Fruit fly (Drosophila melanogaster) whole organism, embryonic: ENCODE data around the gene Osi17.
A peak's percentile ranks its signal among the peaks of the same experiment; 100 is the strongest.

Source experiments
- ATbp ChIP-seq: fragments of 200-800 bp; sonication (Bioruptor generic); optimal IDR thresholded peaks from 2 replicates; lab custom pipeline; 2017; ENCODE audit warnings: missing biosample characterization, mild to moderate bottlenecking, missing genetic modification characterization, missing genetic modification reagents
- C15 ChIP-seq: fragments of 200-800 bp; sonication (Bioruptor generic); IDR thresholded peaks from 3 replicates; pipeline ENCODE4 v1.3.6; 2022; ENCODE audit warnings: missing biosample characterization, missing genetic modification characterization
- CG10267 ChIP-seq: fragments of 200-800 bp; sonication (Bioruptor generic); optimal IDR thresholded peaks from 2 replicates; lab custom pipeline; 2018; ENCODE audit warnings: missing biosample characterization, mild to moderate bottlenecking, missing genetic modification characterization, moderate library complexity
- CG10274 ChIP-seq: fragments of 200-800 bp; sonication (Bioruptor generic); optimal IDR thresholded peaks from 3 replicates; lab custom pipeline; 2017; ENCODE audit warnings: missing biosample characterization, mild to moderate bottlenecking, missing genetic modification characterization
- CG10462 ChIP-seq: fragments of 200-800 bp; sonication (Bioruptor generic); optimal IDR thresholded peaks from 2 replicates; lab custom pipeline; 2016; ENCODE audit warnings: missing biosample characterization, missing genetic modification characterization
- CG10979 ChIP-seq: fragments of 200-800 bp; sonication (Bioruptor generic); optimal IDR thresholded peaks from 2 replicates; lab custom pipeline; 2018; ENCODE audit warnings: missing biosample characterization, mild to moderate bottlenecking, missing genetic modification characterization, moderate library complexity
- CG12071 ChIP-seq: fragments of 200-800 bp; sonication (Bioruptor generic); optimal IDR thresholded peaks from 3 replicates; lab custom pipeline; 2018; ENCODE audit warnings: missing biosample characterization, mild to moderate bottlenecking, missing genetic modification characterization
- CG12155 ChIP-seq: fragments of 200-800 bp; sonication (Bioruptor generic); optimal IDR thresholded peaks from 3 replicates; lab custom pipeline; 2016; ENCODE audit warnings: missing biosample characterization, missing genetic modification characterization
- CG13287 ChIP-seq: fragments of 200-800 bp; sonication (Bioruptor generic); IDR thresholded peaks from 2 replicates; pipeline ENCODE4 v1.3.6; 2022; ENCODE audit warnings: missing biosample characterization, missing genetic modification characterization; ENCODE audit not compliant: partially characterized antibody
- CG13775 ChIP-seq: fragments of 200-800 bp; sonication (Bioruptor generic); optimal IDR thresholded peaks from 3 replicates; lab custom pipeline; 2017; ENCODE audit warnings: missing biosample characterization, mild to moderate bottlenecking, missing genetic modification characterization
- CG16815 ChIP-seq: fragments of 200-800 bp; sonication (Bioruptor generic); optimal IDR thresholded peaks from 3 replicates; lab custom pipeline; 2017; ENCODE audit warnings: missing biosample characterization, mild to moderate bottlenecking, missing genetic modification characterization
- CG2199 ChIP-seq: fragments of 200-800 bp; sonication (Bioruptor generic); IDR thresholded peaks from 3 replicates; pipeline ENCODE4 v1.3.6; 2022; ENCODE audit warnings: missing biosample characterization, missing genetic modification characterization
- CG30020 ChIP-seq: fragments of 200-800 bp; optimal IDR thresholded peaks from 2 replicates; lab custom pipeline; 2019; ENCODE audit warnings: missing biosample characterization, mild to moderate bottlenecking, missing genetic modification characterization, moderate library complexity
- CG3407 ChIP-seq: fragments of 200-800 bp; sonication (Bioruptor generic); optimal IDR thresholded peaks from 2 replicates; lab custom pipeline; 2018; ENCODE audit warnings: missing biosample characterization, mild to moderate bottlenecking, missing genetic modification characterization
- CG3726 ChIP-seq: fragments of 200-800 bp; sonication (Bioruptor generic); IDR thresholded peaks from 3 replicates; pipeline ENCODE4, ENCODE4 v1.3.6; 2022; ENCODE audit warnings: missing biosample characterization, missing genetic modification characterization
- CG3995 ChIP-seq: fragments of 200-800 bp; sonication (Bioruptor generic); optimal IDR thresholded peaks from 3 replicates; lab custom pipeline; 2016; ENCODE audit warnings: missing biosample characterization, missing genetic modification characterization
- CG4820 ChIP-seq: fragments of 200-800 bp; sonication (Bioruptor generic); optimal IDR thresholded peaks from 3 replicates; lab custom pipeline; 2016; ENCODE audit warnings: missing biosample characterization, missing genetic modification characterization
- CG8388 ChIP-seq: fragments of 200-800 bp; sonication (Bioruptor generic); optimal IDR thresholded peaks from 2 replicates; lab custom pipeline; 2019; ENCODE audit warnings: missing biosample characterization, mild to moderate bottlenecking, missing genetic modification characterization, moderate library complexity
- CG9215 ChIP-seq: fragments of 200-800 bp; sonication (Bioruptor generic); IDR thresholded peaks from 2 replicates; pipeline ENCODE4 v1.3.6; 2022; ENCODE audit warnings: missing biosample characterization, missing genetic modification characterization
- CG9437 ChIP-seq: fragments of 200-800 bp; sonication (Bioruptor generic); optimal IDR thresholded peaks from 2 replicates; lab custom pipeline; 2018; ENCODE audit warnings: missing biosample characterization, mild to moderate bottlenecking, missing genetic modification characterization
- CG9932 ChIP-seq: fragments of 200-800 bp; sonication (Bioruptor generic); IDR thresholded peaks from 2 replicates; pipeline ENCODE4 v1.3.6; 2022; ENCODE audit warnings: missing biosample characterization, missing genetic modification characterization
- Ets65A ChIP-seq: fragments of 200-800 bp; sonication (Bioruptor generic); peaks from one replicate; lab custom pipeline; 2016; ENCODE audit warnings: missing biosample characterization, missing genetic modification characterization
- Hsf ChIP-seq: fragments of 200-800 bp; sonication (Bioruptor generic); optimal IDR thresholded peaks from 3 replicates; lab custom pipeline; 2016; ENCODE audit warnings: missing biosample characterization, missing genetic modification characterization
- Optix ChIP-seq: fragments of 200-800 bp; sonication (Bioruptor generic); IDR thresholded peaks from 3 replicates; pipeline ENCODE4 v1.3.6; 2022; ENCODE audit warnings: missing biosample characterization, missing genetic modification characterization
- Pdp1 ChIP-seq, 2 experiments: fragments of 200-800 bp; sonication (Bioruptor generic); optimal IDR thresholded peaks; 3 replicates each; lab custom pipeline; 2016; ENCODE audit warnings: missing biosample characterization in 2 of 2, missing genetic modification characterization in 2 of 2, mild to moderate bottlenecking in 1 of 2, moderate library complexity in 1 of 2
- Ravus ChIP-seq: fragments of 200-800 bp; sonication (Bioruptor generic); IDR thresholded peaks from 2 replicates; pipeline ENCODE4 v1.3.6; 2022; ENCODE audit warnings: missing biosample characterization, missing genetic modification characterization
- Side ChIP-seq: fragments of 200-800 bp; sonication (Bioruptor generic); optimal IDR thresholded peaks from 2 replicates; lab custom pipeline; 2016; ENCODE audit warnings: missing biosample characterization, missing genetic modification characterization
- Sin3A ChIP-seq: fragments of >200 bp; optimal IDR thresholded peaks from 2 replicates; lab custom pipeline; 2018
- Six4 ChIP-seq: fragments of 200-800 bp; sonication (Bioruptor generic); optimal IDR thresholded peaks from 2 replicates; lab custom pipeline; 2016; ENCODE audit warnings: missing biosample characterization, missing genetic modification characterization
- Stat92E ChIP-seq, 3 experiments: fragments of >200 bp in 2 of 3; fragments of 200-800 bp in 1 of 3; sonication (Bioruptor generic) in 1 of 3; optimal IDR thresholded peaks; 2 replicates each; lab custom pipeline; 2017 to 2019; ENCODE audit warnings: missing biosample characterization in 3 of 3, missing genetic modification characterization in 3 of 3, mild to moderate bottlenecking in 1 of 3, moderate library complexity in 1 of 3
- ci ChIP-seq: fragments of 200-800 bp; sonication (Bioruptor generic); IDR thresholded peaks from 3 replicates; pipeline ENCODE4 v1.3.6; 2022; ENCODE audit warnings: missing biosample characterization, missing genetic modification characterization
- danr ChIP-seq: fragments of 200-800 bp; sonication (Bioruptor generic); IDR thresholded peaks from 2 replicates; pipeline ENCODE4 v1.3.6; 2022; ENCODE audit warnings: missing biosample characterization, missing genetic modification characterization
- eyg ChIP-seq: fragments of 200-800 bp; sonication (Bioruptor generic); optimal IDR thresholded peaks from 3 replicates; lab custom pipeline; 2016; ENCODE audit warnings: missing biosample characterization, missing genetic modification characterization
- kni ChIP-seq: fragments of 200-800 bp; sonication (Bioruptor generic); optimal IDR thresholded peaks from 3 replicates; lab custom pipeline; 2017; ENCODE audit warnings: mild to moderate bottlenecking, missing biosample characterization, missing genetic modification reagents, missing genetic modification characterization
- nmo ChIP-seq: fragments of 200-800 bp; sonication (Bioruptor generic); optimal IDR thresholded peaks from 2 replicates; lab custom pipeline; 2018; ENCODE audit warnings: missing biosample characterization, mild to moderate bottlenecking, missing genetic modification characterization, moderate library complexity
- pan ChIP-seq, 4 experiments: fragments of >200 bp in 3 of 4; fragments of 200-800 bp in 1 of 4; sonication (Bioruptor generic) in 1 of 4; optimal IDR thresholded peaks in 3 of 4; IDR thresholded peaks in 1 of 4; 2 replicates each; pipeline versions ENCODE4 v1.3.6 to Lab custom; 2017 to 2022; ENCODE audit warnings: missing biosample characterization in 2 of 4, missing genetic modification characterization in 2 of 4, mixed read lengths in 1 of 4
- phol ChIP-seq: fragments of 200-800 bp; sonication (Bioruptor generic); optimal IDR thresholded peaks from 3 replicates; lab custom pipeline; 2018; ENCODE audit warnings: missing biosample characterization, mild to moderate bottlenecking, missing genetic modification characterization, moderate library complexity
- sens ChIP-seq: fragments of 200-800 bp; sonication (Bioruptor generic); peaks from one replicate; lab custom pipeline; 2016; ENCODE audit warnings: missing biosample characterization, missing genetic modification characterization
- seq ChIP-seq: fragments of 200-800 bp; sonication (Bioruptor generic); IDR thresholded peaks from 2 replicates; pipeline ENCODE4 v1.3.6; 2022; ENCODE audit warnings: missing biosample characterization, missing genetic modification characterization
- sna ChIP-seq: fragments of 200-800 bp; sonication (Bioruptor generic); IDR thresholded peaks from 2 replicates; pipeline ENCODE4 v1.3.6; 2022; ENCODE audit warnings: missing biosample characterization, missing genetic modification characterization; ENCODE audit not compliant: partially characterized antibody
- stwl ChIP-seq: fragments of 200-800 bp; sonication (Bioruptor generic); optimal IDR thresholded peaks from 3 replicates; lab custom pipeline; 2018; ENCODE audit warnings: missing biosample characterization, mild to moderate bottlenecking, missing genetic modification characterization, moderate library complexity
- unc-4 ChIP-seq: fragments of 200-800 bp; sonication (Bioruptor generic); IDR thresholded peaks from 2 replicates; pipeline ENCODE4 v1.3.6; 2022; ENCODE audit warnings: missing biosample characterization, missing genetic modification characterization; ENCODE audit not compliant: partially characterized antibody
- yki ChIP-seq: fragments of >200 bp; optimal IDR thresholded peaks from 3 replicates; lab custom pipeline; 2018

Gene Osi17

DNA sequence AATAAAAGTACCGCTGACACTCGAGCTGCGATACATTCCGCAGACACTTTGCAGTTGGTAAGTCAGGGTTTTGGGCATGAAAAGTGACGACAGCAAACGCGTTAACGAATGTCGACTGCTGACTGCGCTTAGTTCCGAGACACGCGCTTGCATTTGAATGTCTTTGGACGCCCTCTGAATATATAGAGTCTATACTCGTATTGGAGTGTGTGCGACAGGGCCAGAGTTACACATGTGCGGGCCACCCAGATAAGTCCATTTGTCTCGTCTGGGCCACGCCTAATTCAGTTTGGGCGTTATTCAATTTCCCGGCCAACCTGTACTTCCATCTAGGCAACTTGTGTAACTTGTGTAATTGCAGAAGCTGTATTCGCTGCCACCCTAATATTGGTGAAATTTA, 21.3 kb upstream of the Osi17 start (continued):
- no peak for TF ChIP-seq Six4 (GFP tag; lab: Kevin White, UChicago)
- TF ChIP-seq CG16815 (GFP tag; lab: Kevin White, UChicago): no peak
- no peak for TF ChIP-seq CG8388 (GFP tag; lab: Kevin White, UChicago)
- peak in 1 of 2 experiments; percentile 24 for TF ChIP-seq Pdp1 (GFP tag; optimal IDR thresholded peaks at IDR 0.05; lab: Kevin White, UChicago)
- TF ChIP-seq CG2199 (GFP tag; lab: Robert Waterston, UW): 0 out of 3 replicates have a peak, but pooled peaks have one; percentile 52
- TF ChIP-seq CG9215 (GFP tag; lab: Robert Waterston, UW): no peak
- TF ChIP-seq CG4820 (GFP tag; lab: Kevin White, UChicago): no peak
- TF ChIP-seq sens (GFP tag; lab: Kevin White, UChicago): peak; percentile 43
- TF ChIP-seq CG3407 (GFP tag; lab: Kevin White, UChicago): no peak
- no peak for TF ChIP-seq CG13287 (GFP tag; lab: Robert Waterston, UW)
- TF ChIP-seq danr: no peak
- TF ChIP-seq CG3726 (GFP tag; lab: Robert Waterston, UW): no peak
- no peak for TF ChIP-seq Side (GFP tag; lab: Kevin White, UChicago)
- TF ChIP-seq CG10267 (tag; lab: Kevin White, UChicago): no peak
- no peak for TF ChIP-seq sna (GFP tag; lab: Robert Waterston, UW)
- TF ChIP-seq Stat92E (GFP tag; optimal IDR thresholded peaks at IDR 0.05; lab: Kevin White, UChicago): no peak
- TF ChIP-seq Hsf (GFP tag; lab: Kevin White, UChicago): no peak
- no peak for TF ChIP-seq eyg (GFP tag; lab: Kevin White, UChicago)
- TF ChIP-seq CG9437: no peak
- TF ChIP-seq Sin3A (lab: Kevin White, UChicago): no peak
- TF ChIP-seq ATbp (GFP tag; lab: Kevin White, UChicago): no peak
- TF ChIP-seq CG12155: no peak
- TF ChIP-seq CG10274 (GFP tag; lab: Kevin White, UChicago): no peak
- no peak for TF ChIP-seq CG30020 (tag; lab: Kevin White, UChicago)
- no peak for TF ChIP-seq seq (GFP tag; lab: Robert Waterston, UW)
- no peak for TF ChIP-seq yki (lab: Kevin White, UChicago)
- peak; percentile 70 for TF ChIP-seq kni (GFP tag; lab: Kevin White, UChicago)
- 0 out of 3 replicates have a peak, but pooled peaks have one; percentile 20 for TF ChIP-seq ci
- TF ChIP-seq Ravus (GFP tag; lab: Robert Waterston, UW): no peak
- no peak for TF ChIP-seq CG3995 (GFP tag; lab: Kevin White, UChicago)
- TF ChIP-seq CG12071 (GFP tag; lab: Kevin White, UChicago): no peak
- TF ChIP-seq CG13775 (GFP tag; lab: Kevin White, UChicago): no peak
- TF ChIP-seq CG10462 (GFP tag; lab: Kevin White, UChicago): no peak
- TF ChIP-seq Ets65A (GFP tag; lab: Kevin White, UChicago): peak; percentile 91
- no peak for TF ChIP-seq CG10979 (tag; lab: Kevin White, UChicago)
- no peak for TF ChIP-seq nmo
- no peak for TF ChIP-seq C15
- TF ChIP-seq unc-4 (GFP tag; lab: Robert Waterston, UW): no peak
- no peak for TF ChIP-seq phol (tag; lab: Kevin White, UChicago)
- TF ChIP-seq pan (optimal IDR thresholded peaks at IDR 0.05; lab: Kevin White, UChicago): no peak
- no peak for TF ChIP-seq pan (GFP tag; optimal IDR thresholded peaks at IDR 0.05 in 1 of 2, IDR thresholded peaks at IDR 0.05 in 1 of 2)
- no peak for TF ChIP-seq CG9932 (GFP tag; lab: Robert Waterston, UW)
- no peak for TF ChIP-seq stwl (tag; lab: Kevin White, UChicago)
- no peak for TF ChIP-seq Optix (GFP tag; lab: Robert Waterston, UW)
- TF ChIP-seq, all 482 proteins: peak for 9
